Worm (Caenorhabditis elegans): ENCODE measurements around the gene sftb-1.

sftb-1 gene

ce11 chrIII:4284732-4285165, 15.7 kb upstream of the sftb-1 start:
- TF ChIP-seq elt-2 (tag; optimal IDR thresholded peaks at IDR 0.05) (peak; percentile 23), tbx-2 (tag; optimal IDR thresholded peaks at IDR 0.05) (peak; percentile 27), ceh-18 (tag; optimal IDR thresholded peaks at IDR 0.05) (peak; percentile 48), hlh-8 (tag; optimal IDR thresholded peaks at IDR 0.05) (no peak), ceh-34 (tag; optimal IDR thresholded peaks at IDR 0.05) (no peak), pqm-1 (tag; optimal IDR thresholded peaks at IDR 0.05) (peak; percentile 14), hlh-30 (tag; optimal IDR thresholded peaks at IDR 0.05; ENCODE audit: insufficient read depth) (peak; percentile 79)

ce11 chrIII:4283175-4283574, 14.1 kb upstream of the sftb-1 start:
- TF ChIP-seq rnt-1 (tag; optimal IDR thresholded peaks at IDR 0.05) (peak; percentile 29), dve-1 (tag; optimal IDR thresholded peaks at IDR 0.05) (no peak), ceh-34 (tag; optimal IDR thresholded peaks at IDR 0.05) (peak; percentile 42), unc-55 (GFP tag; optimal IDR thresholded peaks at IDR 0.05) (peak; percentile 88), ceh-18 (tag; optimal IDR thresholded peaks at IDR 0.05) (peak; percentile 38)

ce11 chrIII:4281955-4282618, 13.0 kb upstream of the sftb-1 start:
- no peak for TF ChIP-seq zip-5 (tag; optimal IDR thresholded peaks at IDR 0.05)
- TF ChIP-seq fax-1 (tag; optimal IDR thresholded peaks at IDR 0.05): peak; percentile 46
- peak; percentile 34 for TF ChIP-seq pag-3 (tag; optimal IDR thresholded peaks at IDR 0.05; ENCODE audit: borderline replicate concordance)
- no peak for TF ChIP-seq pha-4 (tag; optimal IDR thresholded peaks at IDR 0.05)
- peak; percentile 67 for TF ChIP-seq pat-9 (tag; optimal IDR thresholded peaks at IDR 0.05)
- peak; percentile 98 for TF ChIP-seq F13H6.1 (tag; optimal IDR thresholded peaks at IDR 0.05)
- TF ChIP-seq C38D4.7 (GFP tag; optimal IDR thresholded peaks at IDR 0.05): no peak
- no peak for TF ChIP-seq ceh-24 (tag; optimal IDR thresholded peaks at IDR 0.05)
- TF ChIP-seq hlh-13 (GFP tag; optimal IDR thresholded peaks at IDR 0.05): no peak
- TF ChIP-seq lim-6 (tag; optimal IDR thresholded peaks at IDR 0.05): peak; percentile 72
- peak; percentile 98 for TF ChIP-seq unc-55 (GFP tag; optimal IDR thresholded peaks at IDR 0.05)
- peak; percentile 94 for TF ChIP-seq unc-42 (tag; optimal IDR thresholded peaks at IDR 0.05)
- TF ChIP-seq hlh-8 (tag; optimal IDR thresholded peaks at IDR 0.05): peak; percentile 80
- peak; percentile 79 for TF ChIP-seq sdc-2 (tag; optimal IDR thresholded peaks at IDR 0.05)
- TF ChIP-seq pqm-1 (tag; optimal IDR thresholded peaks at IDR 0.05): peak; percentile 74
- TF ChIP-seq hlh-15 (tag; optimal IDR thresholded peaks at IDR 0.05): no peak
- TF ChIP-seq syd-9 (tag; optimal IDR thresholded peaks at IDR 0.05): peak; percentile 81
- peak; percentile 93 for TF ChIP-seq pros-1 (tag; optimal IDR thresholded peaks at IDR 0.05)
- peak; percentile 86 for TF ChIP-seq pha-2 (tag; optimal IDR thresholded peaks at IDR 0.05)
- peak; percentile 97 for TF ChIP-seq ref-2 (tag; optimal IDR thresholded peaks at IDR 0.05)
- no peak for TF ChIP-seq fkh-6 (tag; optimal IDR thresholded peaks at IDR 0.05)
- peak; percentile 51 for TF ChIP-seq tbx-7 (tag; optimal IDR thresholded peaks at IDR 0.05)
- no peak for TF ChIP-seq ceh-22 (tag; optimal IDR thresholded peaks at IDR 0.05)
- peak; percentile 69 for TF ChIP-seq madf-2 (tag; optimal IDR thresholded peaks at IDR 0.05)
- TF ChIP-seq ama-1 (optimal IDR thresholded peaks at IDR 0.05): no peak
- no peak for TF ChIP-seq nhr-11 (tag; optimal IDR thresholded peaks at IDR 0.05)
- peak; percentile 14 for TF ChIP-seq ztf-16 (tag; optimal IDR thresholded peaks at IDR 0.05)
- peak; percentile 60 for TF ChIP-seq ceh-6 (GFP tag; optimal IDR thresholded peaks at IDR 0.05)
- TF ChIP-seq ceh-18 (tag; optimal IDR thresholded peaks at IDR 0.05): peak; percentile 99
- TF ChIP-seq K02D7.2 (tag; optimal IDR thresholded peaks at IDR 0.05): no peak
- peak; percentile 4 for TF ChIP-seq nhr-232 (tag; optimal IDR thresholded peaks at IDR 0.05)
- TF ChIP-seq eyg-1 (tag; optimal IDR thresholded peaks at IDR 0.05): peak; percentile 58
- TF ChIP-seq ceh-9 (tag; optimal IDR thresholded peaks at IDR 0.05): no peak
- TF ChIP-seq unc-86 (tag; optimal IDR thresholded peaks at IDR 0.05): peak; percentile 40
- TF ChIP-seq lin-11 (tag; optimal IDR thresholded peaks at IDR 0.05): no peak
- no peak for TF ChIP-seq ceh-30 (tag; optimal IDR thresholded peaks at IDR 0.05)
- peak; percentile 98 for TF ChIP-seq tbx-2 (tag; optimal IDR thresholded peaks at IDR 0.05)
- no peak for TF ChIP-seq ttx-3 (tag; optimal IDR thresholded peaks at IDR 0.05)
- TF ChIP-seq Y22D7AL.16 (tag; optimal IDR thresholded peaks at IDR 0.05): no peak
- TF ChIP-seq ets-4 (tag; optimal IDR thresholded peaks at IDR 0.05): peak; percentile 77
- TF ChIP-seq hlh-6 (tag; optimal IDR thresholded peaks at IDR 0.05): no peak
- peak; percentile 14 for TF ChIP-seq K09A11.1 (tag; optimal IDR thresholded peaks at IDR 0.05; ENCODE audit: insufficient read depth)
- TF ChIP-seq ceh-48 (tag; optimal IDR thresholded peaks at IDR 0.05): no peak
